Worm (Caenorhabditis elegans) whole organism, L4/young adult: ENCODE data around the gene ztf-13.

Source experiments
- W03F9.2 ChIP-seq: fragments of 150-350 bp; optimal IDR thresholded peaks from 2 replicates; lab custom pipeline; 2014; ENCODE audit warnings: missing biosample characterization, missing genetic modification characterization
- dao-5 ChIP-seq: sonication (generic microtip); optimal IDR thresholded peaks from 2 replicates; lab custom pipeline; 2016; ENCODE audit warnings: missing genotype, missing genetic modification characterization, moderate library complexity, missing compliant biosample characterization
- him-1 ChIP-seq: sonication (generic microtip); optimal IDR thresholded peaks from 2 replicates; lab custom pipeline; 2016; ENCODE audit warnings: missing genotype, missing genetic modification reagents, missing genetic modification characterization, missing compliant biosample characterization

DNA sequence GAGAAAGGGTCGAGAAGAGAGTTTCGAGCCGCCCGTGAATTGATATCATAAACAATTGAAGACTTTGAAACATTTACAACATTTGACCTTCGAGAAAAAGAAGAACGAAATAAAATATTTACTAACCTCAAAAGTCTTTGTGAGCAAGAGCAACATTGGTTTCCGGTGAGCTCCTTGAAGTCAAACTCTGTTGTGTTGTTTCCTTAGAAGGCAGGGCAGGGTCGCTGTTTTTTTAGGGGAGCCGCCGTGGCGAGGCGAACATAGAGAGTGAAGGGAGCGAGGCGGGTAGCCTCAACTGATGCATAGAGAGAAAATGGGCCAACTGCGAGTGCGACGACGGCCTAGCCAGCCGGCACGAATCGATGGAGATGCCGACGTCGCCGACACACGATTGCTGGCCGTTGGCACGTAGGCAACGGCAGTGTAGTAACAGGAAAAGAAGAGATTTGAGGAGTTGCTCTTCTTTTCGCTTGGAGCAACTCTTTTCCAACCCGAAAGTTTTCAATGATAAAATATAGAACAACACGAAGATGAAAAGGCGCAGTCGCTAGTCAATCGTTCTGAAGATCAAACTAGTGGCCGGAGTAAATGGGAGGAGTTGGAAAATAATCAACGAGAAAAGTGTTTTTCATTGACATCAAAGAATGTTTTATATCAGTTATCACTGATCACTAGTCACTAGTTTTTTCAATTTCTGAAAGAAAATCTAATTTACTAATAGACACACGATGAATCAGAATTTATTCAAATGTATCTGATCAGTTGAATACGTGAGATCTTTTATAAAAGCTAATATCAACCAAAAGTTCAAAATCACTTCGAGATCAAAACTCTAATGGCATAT is 14.3 kb upstream of the ztf-13 start, which contains the start of gene mai-1:
- TF ChIP-seq W03F9.2 (tag; lab: Kevin White, UChicago) (no peak), him-1 (peak; percentile 85), dao-5 (tag; lab: Kevin White, UChicago) (peak; percentile 42)
